Fruit fly (Drosophila melanogaster) whole organism, prepupa: ENCODE data around the gene GAPsec.

Source experiments
- CG10631 ChIP-seq: fragments of 200-800 bp; sonication (Bioruptor generic); optimal IDR thresholded peaks from 2 replicates; lab custom pipeline; 2016; ENCODE audit warnings: missing biosample characterization, missing genetic modification characterization
- CG15336 ChIP-seq: fragments of 200-800 bp; sonication (Bioruptor generic); IDR thresholded peaks from 2 replicates; pipeline ENCODE4 v1.3.6; 2022; ENCODE audit warnings: missing biosample characterization, missing genetic modification characterization
- CG1621 ChIP-seq: fragments of 200-800 bp; sonication (Bioruptor generic); optimal IDR thresholded peaks from 3 replicates; lab custom pipeline; 2018; ENCODE audit warnings: missing biosample characterization, mild to moderate bottlenecking, missing genetic modification characterization
- CG16779 ChIP-seq: fragments of 200-800 bp; sonication (Bioruptor generic); optimal IDR thresholded peaks from 3 replicates; lab custom pipeline; 2017; ENCODE audit warnings: missing biosample characterization, mild to moderate bottlenecking, missing genetic modification characterization
- CG31627 ChIP-seq: fragments of 200-800 bp; sonication (Bioruptor generic); optimal IDR thresholded peaks from 3 replicates; lab custom pipeline; 2016; ENCODE audit warnings: missing biosample characterization, missing genetic modification characterization
- CG4318 ChIP-seq: fragments of 200-800 bp; sonication (Bioruptor generic); optimal IDR thresholded peaks from 3 replicates; lab custom pipeline; 2017; ENCODE audit warnings: missing biosample characterization, mild to moderate bottlenecking, missing genetic modification characterization
- CG6163 ChIP-seq: fragments of 200-800 bp; sonication (Bioruptor generic); IDR thresholded peaks from 3 replicates; pipeline ENCODE4 v1.3.6; 2022; ENCODE audit warnings: missing biosample characterization, missing genetic modification characterization
- CG7368 ChIP-seq: fragments of 200-800 bp; sonication (Bioruptor generic); optimal IDR thresholded peaks from 3 replicates; lab custom pipeline; 2016; ENCODE audit warnings: missing biosample characterization, missing genetic modification characterization
- CG8319 ChIP-seq: fragments of 200-800 bp; sonication (Bioruptor generic); optimal IDR thresholded peaks from 3 replicates; lab custom pipeline; 2016; ENCODE audit warnings: missing biosample characterization, missing genetic modification characterization
- CG8632 ChIP-seq: fragments of 200-800 bp; sonication (Bioruptor generic); optimal IDR thresholded peaks from 3 replicates; lab custom pipeline; 2016; ENCODE audit warnings: missing biosample characterization, missing genetic modification characterization
- Eip78C ChIP-seq: fragments of 200-800 bp; sonication (Bioruptor generic); peaks from one replicate; lab custom pipeline; 2016; ENCODE audit warnings: missing biosample characterization, missing genetic modification characterization
- Ets21C ChIP-seq: fragments of 200-800 bp; sonication (Bioruptor generic); optimal IDR thresholded peaks from 3 replicates; lab custom pipeline; 2016; ENCODE audit warnings: missing biosample characterization, missing genetic modification characterization
- Hr4 ChIP-seq: fragments of 200-800 bp; sonication (Bioruptor generic); optimal IDR thresholded peaks from 3 replicates; lab custom pipeline; 2016; ENCODE audit warnings: missing biosample characterization, missing genetic modification characterization
- Lpt ChIP-seq: fragments of 200-800 bp; sonication (Bioruptor generic); optimal IDR thresholded peaks from 3 replicates; lab custom pipeline; 2016; ENCODE audit warnings: missing biosample characterization, missing genetic modification characterization
- Met ChIP-seq: fragments of 200-800 bp; sonication (Bioruptor generic); optimal IDR thresholded peaks from 3 replicates; lab custom pipeline; 2016; ENCODE audit warnings: missing biosample characterization, missing genetic modification characterization
- Sox14 ChIP-seq: fragments of 200-800 bp; sonication (Bioruptor generic); optimal IDR thresholded peaks from 3 replicates; lab custom pipeline; 2016; ENCODE audit warnings: missing biosample characterization, missing genetic modification characterization
- acj6 ChIP-seq: fragments of 200-800 bp; sonication (Bioruptor generic); optimal IDR thresholded peaks from 3 replicates; lab custom pipeline; 2016; ENCODE audit warnings: missing biosample characterization, missing genetic modification characterization
- eg ChIP-seq: fragments of 200-800 bp; sonication (Bioruptor generic); IDR thresholded peaks from 3 replicates; pipeline ENCODE4 v1.3.6; 2022; ENCODE audit warnings: missing biosample characterization, missing genetic modification characterization
- esn ChIP-seq: fragments of 200-800 bp; sonication (Bioruptor generic); optimal IDR thresholded peaks from 2 replicates; lab custom pipeline; 2016; ENCODE audit warnings: missing biosample characterization, mild to moderate bottlenecking, missing genetic modification characterization, moderate library complexity
- fd59A ChIP-seq: fragments of 200-800 bp; sonication (Bioruptor generic); optimal IDR thresholded peaks from 2 replicates; lab custom pipeline; 2017; ENCODE audit warnings: missing biosample characterization, mild to moderate bottlenecking, missing genetic modification characterization, missing genetic modification reagents
- fd85E ChIP-seq: fragments of 200-800 bp; sonication (Bioruptor generic); optimal IDR thresholded peaks from 3 replicates; lab custom pipeline; 2016; ENCODE audit warnings: missing biosample characterization, missing genetic modification characterization
- fkh ChIP-seq: fragments of 200-800 bp; sonication (Bioruptor generic); optimal IDR thresholded peaks from 3 replicates; lab custom pipeline; 2017; ENCODE audit warnings: missing biosample characterization, mild to moderate bottlenecking, missing genetic modification characterization, moderate library complexity
- salr ChIP-seq, 2 experiments: fragments of 200-800 bp; sonication (Bioruptor generic); optimal IDR thresholded peaks; 3 replicates each; lab custom pipeline; 2016 to 2018; ENCODE audit warnings: missing biosample characterization in 2 of 2, missing genetic modification characterization in 2 of 2, mild to moderate bottlenecking in 1 of 2
- svp ChIP-seq: fragments of 200-800 bp; sonication (Bioruptor generic); peaks from one replicate; lab custom pipeline; 2016; ENCODE audit warnings: missing biosample characterization, missing genetic modification characterization
- vri ChIP-seq: fragments of 200-800 bp; sonication (Bioruptor generic); optimal IDR thresholded peaks from 3 replicates; lab custom pipeline; 2016; ENCODE audit warnings: missing biosample characterization, mild to moderate bottlenecking, missing genetic modification characterization

Gene GAPsec

dm6 chr3L:8600752-8601433, 22.8 kb downstream of the GAPsec start, which contains the start of the genes Nelf-E and RpL14 (continued):
- TF ChIP-seq CG31627 (GFP tag; lab: Kevin White, UChicago): peak; percentile 91
- no peak for TF ChIP-seq CG4318 (GFP tag; lab: Kevin White, UChicago)
- peak; percentile 85 for TF ChIP-seq CG1621 (tag; lab: Kevin White, UChicago)
- TF ChIP-seq Ets21C: peak; percentile 72
- TF ChIP-seq CG15336 (GFP tag; lab: Robert Waterston, UW): peak; percentile 51; the same call in 1 of the 2 replicates
- peak; percentile 77 for TF ChIP-seq CG10631 (GFP tag; lab: Kevin White, UChicago)
- TF ChIP-seq fd59A: peak; percentile 70
- peak; percentile 78 for TF ChIP-seq acj6 (GFP tag; lab: Kevin White, UChicago)
- peak; percentile 91 for TF ChIP-seq fd85E (GFP tag; lab: Kevin White, UChicago)

DNA sequence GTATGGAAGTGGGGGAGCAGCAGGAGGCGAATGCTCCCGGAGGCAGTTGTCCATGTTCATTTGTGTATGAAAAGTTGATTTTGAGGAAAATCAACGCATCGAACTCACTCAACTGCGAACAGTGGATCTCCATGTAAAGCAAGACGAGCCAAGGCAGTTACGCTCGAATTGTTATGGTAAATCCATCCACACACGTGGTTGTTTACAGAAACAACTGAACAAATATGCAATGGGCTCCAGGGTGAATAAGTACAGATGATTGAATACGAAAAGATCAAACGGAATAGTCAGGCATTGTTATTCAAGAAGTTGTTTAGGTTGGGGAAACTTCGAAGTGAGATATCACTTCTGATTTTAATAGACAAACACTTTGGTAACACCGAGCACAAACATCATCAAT, 39.6 kb downstream of the GAPsec start:
- TF ChIP-seq acj6 (GFP tag; lab: Kevin White, UChicago): no peak
- TF ChIP-seq Hr4 (GFP tag; lab: Kevin White, UChicago): no peak
- no peak for TF ChIP-seq fd59A
- no peak for TF ChIP-seq esn (GFP tag; lab: Kevin White, UChicago)
- TF ChIP-seq fkh (GFP tag; lab: Kevin White, UChicago): peak; percentile 75
- no peak for TF ChIP-seq salr (GFP tag; optimal IDR thresholded peaks at IDR 0.05; lab: Kevin White, UChicago)
- no peak for TF ChIP-seq CG1621 (tag; lab: Kevin White, UChicago)
- TF ChIP-seq, all 60 proteins: peak for 1

- TF ChIP-seq Sox14: no peak
- TF ChIP-seq eg (GFP tag; lab: Robert Waterston, UW): no peak
- no peak for TF ChIP-seq CG4318 (GFP tag; lab: Kevin White, UChicago)
- TF ChIP-seq CG8319 (GFP tag; lab: Kevin White, UChicago): no peak
- TF ChIP-seq CG8632: no peak
- TF ChIP-seq, all 60 proteins: peak for 0
These were observed 41.5 kb downstream of the GAPsec start for dm6 chr3L:8582105-8582707.

- TF ChIP-seq svp (GFP tag; lab: Kevin White, UChicago): peak; percentile 60
- peak; percentile 73 for TF ChIP-seq vri (GFP tag; lab: Kevin White, UChicago)
- no peak for TF ChIP-seq CG6163
- peak; percentile 3 for TF ChIP-seq Eip78C (GFP tag; lab: Kevin White, UChicago)
- no peak for TF ChIP-seq CG10631 (GFP tag; lab: Kevin White, UChicago)
- TF ChIP-seq, all 60 proteins: peak for 3
These were observed 42.9 kb downstream of the GAPsec start for dm6 chr3L:8580780-8581179.

- TF ChIP-seq vri (GFP tag; lab: Kevin White, UChicago): no peak
- no peak for TF ChIP-seq CG7368 (GFP tag; lab: Kevin White, UChicago)
- TF ChIP-seq Met (GFP tag; lab: Kevin White, UChicago): no peak
- TF ChIP-seq esn (GFP tag; lab: Kevin White, UChicago): no peak
- no peak for TF ChIP-seq CG16779 (tag; lab: Kevin White, UChicago)
- TF ChIP-seq, all 60 proteins: peak for 0
These were observed 44.2 kb downstream of the GAPsec start for dm6 chr3L:8579513-8579912.

dm6 chr3L:8578470-8578869, 45.2 kb downstream of the GAPsec start:
- no peak for TF ChIP-seq Lpt (GFP tag; lab: Kevin White, UChicago)
- 0 out of 2 replicates have a peak, but pooled peaks have one; percentile 9 for TF ChIP-seq CG15336 (GFP tag; lab: Robert Waterston, UW)
- TF ChIP-seq, all 60 proteins: peak for 1
